Worm (Caenorhabditis elegans) whole organism, L4 larva: ENCODE results near the gene srbc-39.

Experiments used
- F26F4.8 ChIP-seq: fragments of 200-800 bp; sonication (Bioruptor generic); conservative IDR thresholded peaks from 2 replicates; pipeline ENCODE4 v1.3.6; 2022; ENCODE audit warnings: missing genetic modification characterization, missing compliant biosample characterization
- F49E8.2 ChIP-seq: sonication (generic microtip); optimal IDR thresholded peaks from 2 replicates; lab custom pipeline; 2016; ENCODE audit warnings: missing compliant biosample characterization, mild to moderate bottlenecking, missing genetic modification characterization, borderline replicate concordance
- T20F7.1 ChIP-seq: fragments of 200-800 bp; sonication (Bioruptor generic); optimal IDR thresholded peaks from 2 replicates; lab custom pipeline; 2018; ENCODE audit warnings: mild to moderate bottlenecking, missing genetic modification characterization, missing compliant biosample characterization
- T26A8.4 ChIP-seq: fragments of 200-800 bp; sonication (Bioruptor generic); IDR thresholded peaks from 2 replicates; pipeline ENCODE4 v1.3.6; 2022; ENCODE audit warnings: missing genetic modification characterization, missing compliant biosample characterization
- Y48G9A.11 ChIP-seq: fragments of 200-800 bp; sonication (Bioruptor generic); IDR thresholded peaks from 2 replicates; pipeline ENCODE4 v1.3.6; 2022; ENCODE audit warnings: missing genetic modification reagents, missing genetic modification characterization, missing compliant biosample characterization
- Y5F2A.4 ChIP-seq: fragments of 200-800 bp; sonication (Bioruptor generic); optimal IDR thresholded peaks from 2 replicates; lab custom pipeline; 2018; ENCODE audit warnings: mild to moderate bottlenecking, missing genetic modification characterization, missing compliant biosample characterization
- aha-1 ChIP-seq: fragments of 150-350 bp; peaks from one replicate; lab custom pipeline; 2014; ENCODE audit warnings: missing biosample characterization, missing genetic modification characterization
- ceh-44 ChIP-seq: fragments of 200-800 bp; sonication (Bioruptor generic); IDR thresholded peaks from 2 replicates; pipeline ENCODE4 v1.3.6; 2022; ENCODE audit warnings: missing genetic modification reagents, missing genetic modification characterization, missing compliant biosample characterization
- cey-2 ChIP-seq: sonication (generic microtip); optimal IDR thresholded peaks from 3 replicates; lab custom pipeline; 2017; ENCODE audit warnings: missing genetic modification characterization, mild to moderate bottlenecking, missing compliant biosample characterization, antibody characterized with exemption, borderline replicate concordance; ENCODE audit not compliant: insufficient read depth
- ctbp-1 ChIP-seq: fragments of 200-800 bp; sonication (Bioruptor generic); IDR thresholded peaks from 2 replicates; pipeline ENCODE4 v1.3.6; 2022; ENCODE audit warnings: missing genetic modification reagents, missing genetic modification characterization, missing compliant biosample characterization
- daf-16 ChIP-seq, 3 experiments: sonication (generic microtip); optimal IDR thresholded peaks; 2 replicates each; lab custom pipeline; 2016 to 2017; ENCODE audit warnings: missing genetic modification characterization in 3 of 3, missing genetic modification reagents in 3 of 3, mild to moderate bottlenecking in 2 of 3, missing compliant biosample characterization in 2 of 3, missing biosample characterization in 1 of 3, moderate library complexity in 1 of 3
- dmd-6 ChIP-seq: fragments of 200-800 bp; sonication (Bioruptor generic); IDR thresholded peaks from 2 replicates; pipeline ENCODE4 v1.3.6; 2022; ENCODE audit warnings: missing genetic modification reagents, missing genetic modification characterization, missing compliant biosample characterization
- duxl-1 ChIP-seq: sonication (generic microtip); optimal IDR thresholded peaks from 2 replicates; lab custom pipeline; 2016; ENCODE audit warnings: mild to moderate bottlenecking, missing genetic modification characterization, moderate library complexity, missing compliant biosample characterization; ENCODE audit not compliant: poor library complexity
- dve-1 ChIP-seq: sonication (generic microtip); optimal IDR thresholded peaks from 2 replicates; lab custom pipeline; 2017; ENCODE audit warnings: antibody characterized with exemption, mild to moderate bottlenecking, missing genetic modification characterization, missing compliant biosample characterization; ENCODE audit not compliant: insufficient read depth
- fkh-10 ChIP-seq: fragments of 150-350 bp; optimal IDR thresholded peaks from 2 replicates; lab custom pipeline; 2014; ENCODE audit warnings: missing biosample characterization, missing genetic modification reagents, missing genetic modification characterization
- gei-8 ChIP-seq: fragments of 200-800 bp; sonication (Bioruptor generic); optimal IDR thresholded peaks from 2 replicates; lab custom pipeline; 2018; ENCODE audit warnings: mild to moderate bottlenecking, missing genetic modification characterization, missing compliant biosample characterization
- hif-1 ChIP-seq, 2 experiments: sonication (generic microtip); optimal IDR thresholded peaks; 2 replicates each; lab custom pipeline; 2016 to 2017; ENCODE audit warnings: missing compliant biosample characterization in 2 of 2, missing genetic modification characterization in 2 of 2, missing genetic modification reagents in 2 of 2, missing genotype in 2 of 2, mild to moderate bottlenecking in 1 of 2
- hlh-11 ChIP-seq: fragments of 200-800 bp; sonication (Bioruptor generic); optimal IDR thresholded peaks from 2 replicates; lab custom pipeline; 2018; ENCODE audit warnings: mild to moderate bottlenecking, missing genetic modification characterization, missing compliant biosample characterization
- hlh-30 ChIP-seq: sonication (generic microtip); optimal IDR thresholded peaks from 2 replicates; lab custom pipeline; 2017; ENCODE audit warnings: antibody characterized with exemption, mild to moderate bottlenecking, missing genetic modification characterization, missing compliant biosample characterization; ENCODE audit not compliant: insufficient read depth
- hmg-1.1 ChIP-seq: fragments of 200-800 bp; sonication (Bioruptor generic); IDR thresholded peaks from 2 replicates; pipeline ENCODE4 v1.3.6; 2022; ENCODE audit warnings: missing genetic modification reagents, missing genetic modification characterization, missing compliant biosample characterization
- lim-7 ChIP-seq: fragments of 200-800 bp; sonication (Bioruptor generic); IDR thresholded peaks from 2 replicates; pipeline ENCODE4 v1.3.6; 2022; ENCODE audit warnings: missing genetic modification characterization, missing compliant biosample characterization
- lin-1 ChIP-seq: fragments of 200-800 bp; sonication (Bioruptor generic); IDR thresholded peaks from 2 replicates; pipeline ENCODE4 v1.3.6; 2022; ENCODE audit warnings: missing genetic modification reagents, missing genetic modification characterization, missing compliant biosample characterization
- lin-13 ChIP-seq: fragments of 150-350 bp; optimal IDR thresholded peaks from 2 replicates; lab custom pipeline; 2014; ENCODE audit warnings: missing biosample characterization, missing genetic modification reagents, missing genetic modification characterization
- lin-15B ChIP-seq: fragments of 150-350 bp; sonication (generic microtip); optimal IDR thresholded peaks from 3 replicates; lab custom pipeline; 2014; ENCODE audit warnings: missing biosample characterization, missing genetic modification characterization
- lsy-2 ChIP-seq, 2 experiments: fragments of 150-350 bp in 1 of 2; sonication (generic microtip) in 1 of 2; optimal IDR thresholded peaks; 2 replicates each; lab custom pipeline; 2014 to 2017; ENCODE audit warnings: missing biosample characterization in 2 of 2, missing genetic modification characterization in 2 of 2
- madf-9 ChIP-seq: fragments of 200-800 bp; sonication (Bioruptor generic); conservative IDR thresholded peaks from 2 replicates; pipeline ENCODE4 v1.3.6; 2022; ENCODE audit warnings: missing genetic modification reagents, missing genetic modification characterization, missing compliant biosample characterization
- mdl-1 ChIP-seq, 2 experiments: fragments of 150-350 bp in 1 of 2; sonication (generic microtip) in 1 of 2; optimal IDR thresholded peaks; 2 replicates each; lab custom pipeline; 2014 to 2017; ENCODE audit warnings: missing biosample characterization in 2 of 2, missing genetic modification characterization in 2 of 2
- mdt-29 ChIP-seq: fragments of 200-800 bp; sonication (Bioruptor generic); IDR thresholded peaks from 2 replicates; pipeline ENCODE4 v1.3.6; 2022; ENCODE audit warnings: missing genetic modification reagents, missing genetic modification characterization, missing compliant biosample characterization
- mxl-2 ChIP-seq: fragments of 200-800 bp; sonication (Bioruptor generic); conservative IDR thresholded peaks from 2 replicates; pipeline ENCODE4 v1.3.6; 2022; ENCODE audit warnings: missing genetic modification reagents, missing genetic modification characterization, missing compliant biosample characterization
- mxl-3 ChIP-seq: fragments of 200-800 bp; sonication (Bioruptor generic); optimal IDR thresholded peaks from 2 replicates; lab custom pipeline; 2018; ENCODE audit warnings: mild to moderate bottlenecking, missing genetic modification characterization, missing compliant biosample characterization
- nhr-11 ChIP-seq: fragments of 150-350 bp; optimal IDR thresholded peaks from 2 replicates; lab custom pipeline; 2014; ENCODE audit warnings: missing biosample characterization, missing genetic modification characterization
- nhr-111 ChIP-seq: fragments of 200-800 bp; sonication (Bioruptor generic); optimal IDR thresholded peaks from 2 replicates; lab custom pipeline; 2018; ENCODE audit warnings: mild to moderate bottlenecking, missing genetic modification characterization, missing compliant biosample characterization
- nhr-28 ChIP-seq: fragments of 150-350 bp; optimal IDR thresholded peaks from 2 replicates; lab custom pipeline; 2014; ENCODE audit warnings: missing biosample characterization, missing genetic modification characterization
- nhr-48 ChIP-seq: sonication (generic microtip); optimal IDR thresholded peaks from 2 replicates; lab custom pipeline; 2016; ENCODE audit warnings: mild to moderate bottlenecking, missing genetic modification characterization, missing compliant biosample characterization
- nhr-77 ChIP-seq: fragments of 150-350 bp; optimal IDR thresholded peaks from 2 replicates; lab custom pipeline; 2014; ENCODE audit warnings: missing biosample characterization, missing genetic modification characterization
- php-3 ChIP-seq: fragments of 200-800 bp; sonication (Bioruptor generic); IDR thresholded peaks from 2 replicates; pipeline ENCODE4 v1.3.6; 2022; ENCODE audit warnings: missing genetic modification reagents, missing genetic modification characterization, missing compliant biosample characterization
- pqm-1 ChIP-seq: sonication (generic microtip); optimal IDR thresholded peaks from 2 replicates; lab custom pipeline; 2017; ENCODE audit warnings: missing biosample characterization, missing genetic modification characterization
- rbr-2 ChIP-seq: sonication (generic microtip); optimal IDR thresholded peaks from 2 replicates; lab custom pipeline; 2016; ENCODE audit warnings: missing genotype, missing genetic modification characterization, missing compliant biosample characterization
- saeg-2 ChIP-seq: fragments of 200-800 bp; sonication (Bioruptor generic); IDR thresholded peaks from 2 replicates; pipeline ENCODE4 v1.3.6; 2022; ENCODE audit warnings: missing genetic modification reagents, missing genetic modification characterization, missing compliant biosample characterization
- set-16 ChIP-seq: fragments of 200-800 bp; sonication (Bioruptor generic); IDR thresholded peaks from 2 replicates; pipeline ENCODE4 v1.3.6; 2022; ENCODE audit warnings: missing genetic modification reagents, missing genetic modification characterization, missing compliant biosample characterization
- skn-1 ChIP-seq: fragments of 150-350 bp; optimal IDR thresholded peaks from 2 replicates; lab custom pipeline; 2014; ENCODE audit warnings: missing biosample characterization, missing genetic modification characterization
- spr-3 ChIP-seq: fragments of 200-800 bp; sonication (Bioruptor generic); optimal IDR thresholded peaks from 2 replicates; lab custom pipeline; 2018; ENCODE audit warnings: mild to moderate bottlenecking, missing genetic modification characterization, missing compliant biosample characterization
- unc-130 ChIP-seq: sonication (generic microtip); optimal IDR thresholded peaks from 2 replicates; lab custom pipeline; 2016; ENCODE audit warnings: missing genetic modification reagents, missing genetic modification characterization, missing compliant biosample characterization
- unc-62 ChIP-seq, 3 experiments: fragments of 150-350 bp in 1 of 3; sonication (generic microtip); optimal IDR thresholded peaks in 2 of 3; peaks in 1 of 3; 1 replicate in 1 of 3; 2 replicates in 2 of 3; lab custom pipeline; 2014 to 2017; ENCODE audit warnings: missing biosample characterization in 3 of 3, missing genetic modification characterization in 3 of 3, missing genetic modification reagents in 3 of 3, missing genotype in 1 of 3
- zfp-2 ChIP-seq: sonication (generic microtip); optimal IDR thresholded peaks from 2 replicates; lab custom pipeline; 2016; ENCODE audit warnings: mild to moderate bottlenecking, missing genetic modification characterization, missing compliant biosample characterization
- zfp-3 ChIP-seq: fragments of 200-800 bp; sonication (Bioruptor generic); conservative IDR thresholded peaks from 2 replicates; pipeline ENCODE4 v1.3.6; 2022; ENCODE audit warnings: missing genetic modification reagents, missing genetic modification characterization, missing compliant biosample characterization

Gene srbc-39

DNA sequence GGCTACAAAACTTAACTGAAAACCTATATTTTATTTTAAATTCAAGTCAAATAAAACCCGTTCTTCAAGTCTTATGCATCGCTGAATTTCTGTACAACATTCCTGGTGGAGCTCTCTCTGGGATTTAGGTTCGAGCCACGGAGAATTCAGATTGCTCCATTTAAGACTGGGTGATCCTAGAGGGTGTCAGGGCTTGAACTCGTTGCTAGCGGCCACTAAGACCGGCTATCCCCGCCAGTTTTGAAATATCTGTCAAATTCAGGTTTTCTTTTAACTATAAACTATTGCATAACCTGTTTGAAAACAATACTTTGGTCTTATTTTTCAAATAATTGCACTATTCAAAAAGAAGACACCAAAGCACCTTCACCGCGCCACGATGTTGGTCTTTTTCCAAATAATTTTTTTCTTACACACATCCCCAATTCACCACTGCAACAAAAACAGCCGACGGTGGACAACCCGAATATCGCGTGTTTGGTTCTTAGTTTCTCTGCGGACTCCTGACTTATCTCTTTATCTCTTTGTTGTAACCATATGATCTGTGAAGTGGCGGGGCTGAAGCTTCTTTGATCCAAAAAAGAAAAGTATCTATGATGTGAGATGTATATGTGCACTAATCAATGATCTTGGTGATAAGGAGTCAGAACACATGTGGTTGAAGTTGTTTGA is 20.1 kb downstream of the srbc-39 start (continued):
- TF ChIP-seq pqm-1 (tag; lab: Kevin White, UChicago) (no peak), ctbp-1 (GFP tag; lab: Robert Waterston, UW) (0 out of 2 replicates have a peak, but pooled peaks have one; percentile 5), lim-7 (no peak), set-16 (GFP tag; lab: Robert Waterston, UW) (no peak), hmg-1.1 (GFP tag; lab: Robert Waterston, UW) (0 out of 2 replicates have a peak, but pooled peaks have one; percentile 26), madf-9 (GFP tag; lab: Robert Waterston, UW) (no peak), ceh-44 (GFP tag; lab: Robert Waterston, UW) (no peak), T20F7.1 (GFP tag; lab: Kevin White, UChicago) (peak; percentile 23), hif-1 (tag; optimal IDR thresholded peaks at IDR 0.05; lab: Kevin White, UChicago) (no peak), zfp-2 (no peak), rbr-2 (no peak), saeg-2 (no peak), F26F4.8 (GFP tag; lab: Robert Waterston, UW) (no peak), mdt-29 (no peak), F49E8.2 (tag; lab: Kevin White, UChicago) (no peak), skn-1 (tag; lab: Kevin White, UChicago) (no peak), Y5F2A.4 (GFP tag; lab: Kevin White, UChicago) (no peak), unc-130 (GFP tag; lab: Kevin White, UChicago) (no peak), php-3 (no peak)

DNA sequence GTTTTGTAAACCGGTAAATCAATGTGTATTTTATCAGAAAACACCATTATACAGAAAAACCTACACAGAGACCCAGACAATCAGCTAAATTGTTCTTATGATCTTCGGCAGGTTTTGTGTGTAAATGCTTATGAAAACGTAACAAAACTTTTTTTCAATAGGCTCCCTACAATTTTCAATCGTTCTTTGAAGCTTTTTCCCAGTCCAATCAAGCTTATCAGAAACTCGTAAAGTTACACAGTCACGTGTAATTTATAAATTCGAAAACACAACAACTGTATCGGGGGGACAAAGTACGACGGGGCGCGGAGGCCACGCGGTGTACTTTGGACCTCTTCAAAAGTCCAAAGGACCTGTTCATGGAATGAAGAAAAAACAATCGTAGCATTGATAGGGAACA is 21.3 kb downstream of the srbc-39 start:
- TF ChIP-seq zfp-3 (GFP tag; lab: Robert Waterston, UW) (0 out of 2 replicates have a peak, but pooled peaks have one; percentile 23), aha-1 (tag; lab: Kevin White, UChicago) (peak; percentile 47), lim-7 (0 out of 2 replicates have a peak, but pooled peaks have one; percentile 29), cey-2 (tag; lab: Kevin White, UChicago) (peak; percentile 38), lin-1 (GFP tag; lab: Robert Waterston, UW) (0 out of 2 replicates have a peak, but pooled peaks have one; percentile 31), dve-1 (tag; lab: Kevin White, UChicago) (peak; percentile 89), hlh-11 (tag; lab: Kevin White, UChicago) (peak; percentile 92), duxl-1 (peak; percentile 80), lsy-2 (tag; optimal IDR thresholded peaks at IDR 0.05; lab: Kevin White, UChicago) (peak in 1 of 2 experiments; percentile 26), Y48G9A.11 (no peak), mdt-29 (peak; percentile 86), fkh-10 (no peak), mxl-3 (GFP tag; lab: Kevin White, UChicago) (peak; percentile 72), gei-8 (peak; percentile 2), lin-15B (tag; lab: Kevin White, UChicago) (no peak), unc-62 (GFP tag; optimal IDR thresholded peaks at IDR 0.05 in 1 of 2; lab: Kevin White, UChicago) (peak in 1 of 2 experiments; percentile 60), unc-62 (tag; optimal IDR thresholded peaks at IDR 0.05; lab: Kevin White, UChicago) (no peak), nhr-77 (tag; lab: Kevin White, UChicago) (peak; percentile 60), mdl-1 (tag; optimal IDR thresholded peaks at IDR 0.05; lab: Kevin White, UChicago) (peak in 1 of 2 experiments; percentile 74), daf-16 (GFP tag; optimal IDR thresholded peaks at IDR 0.05; lab: Kevin White, UChicago) (peak in 1 of 2 experiments; percentile 52), daf-16 (tag; optimal IDR thresholded peaks at IDR 0.05; lab: Kevin White, UChicago) (peak; percentile 94), hlh-30 (tag; lab: Kevin White, UChicago) (peak; percentile 89), nhr-11 (tag; lab: Kevin White, UChicago) (no peak), hif-1 (tag; optimal IDR thresholded peaks at IDR 0.05; lab: Kevin White, UChicago) (peak in 1 of 2 experiments; percentile 47), T20F7.1 (GFP tag; lab: Kevin White, UChicago) (no peak), lin-13 (GFP tag; lab: Kevin White, UChicago) (peak; percentile 4), mxl-2 (no peak), nhr-111 (GFP tag; lab: Kevin White, UChicago) (no peak), nhr-48 (tag; lab: Kevin White, UChicago) (peak; percentile 79), dmd-6 (GFP tag; lab: Robert Waterston, UW) (peak; percentile 66), spr-3 (GFP tag; lab: Kevin White, UChicago) (no peak), Y5F2A.4 (GFP tag; lab: Kevin White, UChicago) (no peak), T26A8.4 (GFP tag; lab: Robert Waterston, UW) (peak; percentile 78), nhr-28 (tag; lab: Kevin White, UChicago) (peak; percentile 19)
